Fruit fly (Drosophila melanogaster): ENCODE measurements around the gene Hsc70-1.

- TF ChIP-seq h (optimal IDR thresholded peaks at IDR 0.05) (no peak), Sin3A (optimal IDR thresholded peaks at IDR 0.05) (no peak), insv (optimal IDR thresholded peaks at IDR 0.05) (no peak), Myc (optimal IDR thresholded peaks at IDR 0.05) (no peak)
Observed at dm6 chr3L:13925117-13925726, 48.6 kb upstream of the Hsc70-1 start, which contains the start of gene Rgl.
